Fruit fly (Drosophila melanogaster): Measurements from ENCODE around the gene Nlp.

- TF ChIP-seq CG10348 (GFP tag; IDR thresholded peaks at IDR 0.05), result no peak
- TF ChIP-seq EcR (GFP tag; optimal IDR thresholded peaks at IDR 0.05), result no peak
- no peak for TF ChIP-seq CG12605 (GFP tag; IDR thresholded peaks at IDR 0.05)
Observed at dm6 chr3R:29993134-29993533, 11.5 kb upstream of the Nlp start, which contains the start of gene Acph-1.

Data from whole organism, pupa.